Worm (Caenorhabditis elegans) whole organism, L4 larva: ENCODE results near the gene F52E10.4.

Experiments used
- aha-1 ChIP-seq: fragments of 150-350 bp; peaks from one replicate; lab custom pipeline; 2014; ENCODE audit warnings: missing biosample characterization, missing genetic modification characterization
- lsy-2 ChIP-seq, 2 experiments: fragments of 150-350 bp in 1 of 2; sonication (generic microtip) in 1 of 2; optimal IDR thresholded peaks; 2 replicates each; lab custom pipeline; 2014 to 2017; ENCODE audit warnings: missing biosample characterization in 2 of 2, missing genetic modification characterization in 2 of 2
- mep-1 ChIP-seq: fragments of 150-350 bp; sonication (generic microtip); optimal IDR thresholded peaks from 3 replicates; lab custom pipeline; 2014; ENCODE audit warnings: missing biosample characterization, missing genetic modification characterization
- nhr-25 ChIP-seq: sonication (generic microtip); optimal IDR thresholded peaks from 2 replicates; lab custom pipeline; 2017; ENCODE audit warnings: missing genetic modification characterization, mild to moderate bottlenecking, missing compliant biosample characterization, antibody characterized with exemption, moderate library complexity, borderline replicate concordance; ENCODE audit not compliant: insufficient read depth
- pha-4 ChIP-seq, 2 experiments: fragments of 150-350 bp in 1 of 2; fragments of 200-800 bp in 1 of 2; sonication (Bioruptor generic) in 1 of 2; IDR thresholded peaks in 1 of 2; optimal IDR thresholded peaks in 1 of 2; 2 replicates each; pipeline versions ENCODE4 v1.3.6 to Lab custom; 2014 to 2022; ENCODE audit warnings: missing genetic modification characterization in 2 of 2, missing genetic modification reagents in 2 of 2, missing biosample characterization in 1 of 2, missing compliant biosample characterization in 1 of 2
- skn-1 ChIP-seq: fragments of 150-350 bp; optimal IDR thresholded peaks from 2 replicates; lab custom pipeline; 2014; ENCODE audit warnings: missing biosample characterization, missing genetic modification characterization
- unc-39 ChIP-seq: sonication (generic microtip); optimal IDR thresholded peaks from 2 replicates; lab custom pipeline; 2017; ENCODE audit warnings: missing biosample characterization, missing genetic modification characterization
- unc-62 ChIP-seq, 3 experiments: fragments of 150-350 bp in 1 of 3; sonication (generic microtip); optimal IDR thresholded peaks in 2 of 3; peaks in 1 of 3; 1 replicate in 1 of 3; 2 replicates in 2 of 3; lab custom pipeline; 2014 to 2017; ENCODE audit warnings: missing biosample characterization in 3 of 3, missing genetic modification characterization in 3 of 3, missing genetic modification reagents in 3 of 3, missing genotype in 1 of 3
- zag-1 ChIP-seq: fragments of 150-350 bp; optimal IDR thresholded peaks from 2 replicates; lab custom pipeline; 2014; ENCODE audit warnings: missing biosample characterization, missing genetic modification characterization

- no peak for TF ChIP-seq skn-1
- TF ChIP-seq aha-1 (tag; lab: Kevin White, UChicago), result no peak
- peak; percentile 64 for TF ChIP-seq nhr-25 (tag; lab: Kevin White, UChicago)
- TF ChIP-seq unc-62 (GFP tag; optimal IDR thresholded peaks at IDR 0.05 in 1 of 2; lab: Kevin White, UChicago), result no peak
- TF ChIP-seq unc-62 (tag; optimal IDR thresholded peaks at IDR 0.05; lab: Kevin White, UChicago), result no peak
- TF ChIP-seq unc-39 (tag; lab: Kevin White, UChicago), result no peak
- TF ChIP-seq mep-1 (tag; lab: Kevin White, UChicago), result no peak
- no peak for TF ChIP-seq pha-4 (GFP tag; IDR thresholded peaks at IDR 0.05; lab: Robert Waterston, UW)
- no peak for TF ChIP-seq pha-4 (tag; optimal IDR thresholded peaks at IDR 0.05; lab: Kevin White, UChicago)
- no peak for TF ChIP-seq zag-1 (tag; lab: Kevin White, UChicago)
- peak in 1 of 2 experiments; percentile 13 for TF ChIP-seq lsy-2 (tag; optimal IDR thresholded peaks at IDR 0.05; lab: Kevin White, UChicago)
Measured at ce11 chrX:16290536-16290935, 2.3 kb downstream of the F52E10.4 start.
